Worm (Caenorhabditis elegans) whole organism, late embryonic: ENCODE results near the gene Y54G11A.14.

ENCODE experiments used
- C08G9.2 ChIP-seq: sonication (generic microtip); optimal IDR thresholded peaks from 2 replicates; lab custom pipeline; 2016; ENCODE audit warnings: mild to moderate bottlenecking, missing genetic modification characterization, moderate library complexity, missing compliant biosample characterization
- K02D7.2 ChIP-seq: sonication (generic microtip); optimal IDR thresholded peaks from 2 replicates; lab custom pipeline; 2017; ENCODE audit warnings: mild to moderate bottlenecking, missing genetic modification characterization, missing compliant biosample characterization
- T23F11.4 ChIP-seq: fragments of 200-800 bp; sonication (Bioruptor generic); optimal IDR thresholded peaks from 2 replicates; lab custom pipeline; 2018; ENCODE audit warnings: mild to moderate bottlenecking, missing genetic modification characterization, missing compliant biosample characterization
- Y22D7AL.16 ChIP-seq: sonication (generic microtip); optimal IDR thresholded peaks from 2 replicates; lab custom pipeline; 2016; ENCODE audit warnings: missing genetic modification characterization, missing compliant biosample characterization
- ceh-14 ChIP-seq: sonication (generic microtip); optimal IDR thresholded peaks from 2 replicates; lab custom pipeline; 2016; ENCODE audit warnings: missing genotype, missing genetic modification characterization, missing compliant biosample characterization
- ceh-18 ChIP-seq: sonication (generic microtip); optimal IDR thresholded peaks from 2 replicates; lab custom pipeline; 2016; ENCODE audit warnings: missing genetic modification characterization, missing compliant biosample characterization
- ceh-22 ChIP-seq: sonication (generic microtip); optimal IDR thresholded peaks from 2 replicates; lab custom pipeline; 2017; ENCODE audit warnings: missing biosample characterization, missing genetic modification characterization
- ceh-24 ChIP-seq: sonication (generic microtip); optimal IDR thresholded peaks from 2 replicates; lab custom pipeline; 2016; ENCODE audit warnings: mild to moderate bottlenecking, missing genetic modification characterization, missing compliant biosample characterization
- ceh-30 ChIP-seq: fragments of 150-350 bp; optimal IDR thresholded peaks from 2 replicates; lab custom pipeline; 2014; ENCODE audit warnings: missing biosample characterization, missing genetic modification characterization
- ceh-31 ChIP-seq: sonication (generic microtip); optimal IDR thresholded peaks from 2 replicates; lab custom pipeline; 2016; ENCODE audit warnings: missing genetic modification characterization, missing compliant biosample characterization
- ceh-45 ChIP-seq: fragments of 200-800 bp; sonication (Bioruptor generic); IDR thresholded peaks from 2 replicates; pipeline ENCODE4 v1.3.6; 2022; ENCODE audit warnings: missing genetic modification reagents, missing genetic modification characterization, missing compliant biosample characterization
- ceh-48 ChIP-seq: sonication (generic microtip); optimal IDR thresholded peaks from 2 replicates; lab custom pipeline; 2016; ENCODE audit warnings: missing genetic modification characterization, inconsistent platforms, missing compliant biosample characterization
- ceh-6 ChIP-seq: fragments of 200-800 bp; sonication (Bioruptor generic); optimal IDR thresholded peaks from 2 replicates; lab custom pipeline; 2018; ENCODE audit warnings: mild to moderate bottlenecking, missing genetic modification characterization, missing compliant biosample characterization
- che-1 ChIP-seq: sonication (generic microtip); optimal IDR thresholded peaks from 2 replicates; lab custom pipeline; 2016; ENCODE audit warnings: mild to moderate bottlenecking, missing genetic modification characterization, missing compliant biosample characterization
- elt-2 ChIP-seq: sonication (generic microtip); optimal IDR thresholded peaks from 2 replicates; lab custom pipeline; 2016; ENCODE audit warnings: missing genetic modification reagents, missing genetic modification characterization, missing compliant biosample characterization
- elt-4 ChIP-seq: sonication (generic microtip); optimal IDR thresholded peaks from 2 replicates; lab custom pipeline; 2016; ENCODE audit warnings: missing genetic modification characterization, missing compliant biosample characterization
- fax-1 ChIP-seq: sonication (generic microtip); optimal IDR thresholded peaks from 2 replicates; lab custom pipeline; 2016; ENCODE audit warnings: missing genotype, missing genetic modification characterization, missing compliant biosample characterization
- fkh-10 ChIP-seq: fragments of 150-350 bp; optimal IDR thresholded peaks from 2 replicates; lab custom pipeline; 2014; ENCODE audit warnings: missing biosample characterization, missing genetic modification reagents, missing genetic modification characterization
- gmeb-2 ChIP-seq: sonication (generic microtip); optimal IDR thresholded peaks from 2 replicates; lab custom pipeline; 2016; ENCODE audit warnings: missing genetic modification characterization, inconsistent platforms, missing compliant biosample characterization
- hlh-13 ChIP-seq: fragments of 200-800 bp; sonication (Bioruptor generic); optimal IDR thresholded peaks from 2 replicates; lab custom pipeline; 2018; ENCODE audit warnings: mild to moderate bottlenecking, missing genetic modification characterization, missing compliant biosample characterization
- hlh-30 ChIP-seq: sonication (generic microtip); optimal IDR thresholded peaks from 2 replicates; lab custom pipeline; 2017; ENCODE audit warnings: antibody characterized with exemption, missing genetic modification characterization, missing compliant biosample characterization; ENCODE audit not compliant: insufficient read depth
- hlh-6 ChIP-seq: sonication (generic microtip); optimal IDR thresholded peaks from 2 replicates; lab custom pipeline; 2016; ENCODE audit warnings: missing genotype, missing genetic modification characterization, missing compliant biosample characterization
- lin-11 ChIP-seq: fragments of 200-800 bp; sonication (Bioruptor generic); optimal IDR thresholded peaks from 2 replicates; lab custom pipeline; 2018; ENCODE audit warnings: mild to moderate bottlenecking, missing genetic modification characterization, missing compliant biosample characterization
- nhr-232 ChIP-seq: sonication (generic microtip); optimal IDR thresholded peaks from 2 replicates; lab custom pipeline; 2016; ENCODE audit warnings: missing genetic modification characterization, missing compliant biosample characterization
- npax-4 ChIP-seq: sonication (generic microtip); optimal IDR thresholded peaks from 2 replicates; lab custom pipeline; 2016; ENCODE audit warnings: missing genetic modification characterization, missing compliant biosample characterization
- pag-3 ChIP-seq: sonication (generic microtip); optimal IDR thresholded peaks from 2 replicates; lab custom pipeline; 2016; ENCODE audit warnings: missing compliant biosample characterization, missing genetic modification characterization, borderline replicate concordance
- pat-9 ChIP-seq: fragments of 200-800 bp; sonication (Bioruptor generic); optimal IDR thresholded peaks from 2 replicates; lab custom pipeline; 2018; ENCODE audit warnings: mild to moderate bottlenecking, missing genetic modification characterization, moderate library complexity, missing compliant biosample characterization
- pax-1 ChIP-seq: fragments of 150-350 bp; optimal IDR thresholded peaks from 2 replicates; lab custom pipeline; 2014; ENCODE audit warnings: missing biosample characterization, missing genetic modification characterization
- pha-4 ChIP-seq: fragments of 150-350 bp; optimal IDR thresholded peaks from 2 replicates; lab custom pipeline; 2018; ENCODE audit warnings: missing biosample characterization, missing genetic modification reagents, missing genetic modification characterization
- sdc-2 ChIP-seq: sonication (generic microtip); optimal IDR thresholded peaks from 2 replicates; lab custom pipeline; 2016; ENCODE audit warnings: missing genotype, missing genetic modification characterization, missing compliant biosample characterization
- syd-9 ChIP-seq: sonication (generic microtip); optimal IDR thresholded peaks from 2 replicates; lab custom pipeline; 2016; ENCODE audit warnings: mild to moderate bottlenecking, missing genetic modification characterization, moderate library complexity, missing compliant biosample characterization
- tbx-2 ChIP-seq: sonication (generic microtip); optimal IDR thresholded peaks from 2 replicates; lab custom pipeline; 2016; ENCODE audit warnings: missing genetic modification characterization, missing compliant biosample characterization
- tbx-7 ChIP-seq: sonication (generic microtip); optimal IDR thresholded peaks from 2 replicates; lab custom pipeline; 2016; ENCODE audit warnings: missing genotype, missing genetic modification characterization, missing compliant biosample characterization
- ttx-3 ChIP-seq: sonication (generic microtip); optimal IDR thresholded peaks from 2 replicates; lab custom pipeline; 2016; ENCODE audit warnings: missing genetic modification reagents, missing genetic modification characterization, missing compliant biosample characterization
- unc-55 ChIP-seq: sonication (generic microtip); optimal IDR thresholded peaks from 2 replicates; lab custom pipeline; 2017; ENCODE audit warnings: missing biosample characterization, missing genetic modification reagents, missing genetic modification characterization
- ztf-16 ChIP-seq: sonication (generic microtip); optimal IDR thresholded peaks from 2 replicates; lab custom pipeline; 2017; ENCODE audit warnings: missing genetic modification characterization, missing compliant biosample characterization

Y54G11A.14 gene

ce11 chrII:14287277-14287676 is 30.7 kb upstream of the Y54G11A.14 start, which contains the start of gene srh-41:
srh-41 (minus strand) TSS chrII:14287377.
- TF ChIP-seq ceh-48 (tag; lab: Kevin White, UChicago) (no peak), gmeb-2 (tag; lab: Kevin White, UChicago) (no peak), npax-4 (no peak), C08G9.2 (no peak), syd-9 (tag; lab: Kevin White, UChicago) (no peak), elt-4 (no peak), ceh-31 (tag; lab: Kevin White, UChicago) (no peak), hlh-13 (GFP tag; lab: Kevin White, UChicago) (no peak), ceh-6 (GFP tag; lab: Kevin White, UChicago) (no peak), fax-1 (no peak), hlh-6 (tag; lab: Kevin White, UChicago) (no peak)

ce11 chrII:14288968-14289367 is 29.0 kb upstream of the Y54G11A.14 start, which contains the start of gene srh-42:
srh-42 (minus strand) TSS chrII:14289068.
- TF ChIP-seq fkh-10 (GFP tag; lab: Kevin White, UChicago) (no peak), unc-55 (no peak), pat-9 (tag; lab: Kevin White, UChicago) (no peak), ceh-45 (GFP tag; lab: Robert Waterston, UW) (no peak), lin-11 (tag; lab: Kevin White, UChicago) (no peak), syd-9 (tag; lab: Kevin White, UChicago) (no peak), sdc-2 (tag; lab: Kevin White, UChicago) (no peak), ceh-24 (tag; lab: Kevin White, UChicago) (no peak), ttx-3 (tag; lab: Kevin White, UChicago) (no peak), tbx-2 (tag; lab: Kevin White, UChicago) (no peak), pag-3 (no peak), npax-4 (no peak), T23F11.4 (GFP tag; lab: Kevin White, UChicago) (no peak), hlh-13 (GFP tag; lab: Kevin White, UChicago) (no peak), pha-4 (tag; lab: Kevin White, UChicago) (no peak)

- no peak for TF ChIP-seq K02D7.2 (tag; lab: Kevin White, UChicago)
- no peak for TF ChIP-seq ztf-16 (tag; lab: Kevin White, UChicago)
- TF ChIP-seq hlh-30 (tag; lab: Kevin White, UChicago), result no peak
- TF ChIP-seq tbx-7 (tag; lab: Kevin White, UChicago), result no peak
- no peak for TF ChIP-seq elt-2 (tag; lab: Kevin White, UChicago)
- TF ChIP-seq ceh-24 (tag; lab: Kevin White, UChicago), result no peak
- TF ChIP-seq pax-1 (tag; lab: Kevin White, UChicago), result no peak
- no peak for TF ChIP-seq ceh-14 (tag; lab: Kevin White, UChicago)
Observed at ce11 chrII:14290846-14291245, 27.1 kb upstream of the Y54G11A.14 start.

ce11 chrII:14292519-14292918 is 25.4 kb upstream of the Y54G11A.14 start, which contains the start of gene Y54G11A.4:
Y54G11A.4 (plus strand) TSS chrII:14292819.
- TF ChIP-seq pax-1 (tag; lab: Kevin White, UChicago) (no peak), nhr-232 (tag; lab: Kevin White, UChicago) (no peak), Y22D7AL.16 (tag; lab: Kevin White, UChicago) (no peak), syd-9 (tag; lab: Kevin White, UChicago) (no peak), ceh-18 (no peak), elt-2 (tag; lab: Kevin White, UChicago) (no peak), che-1 (no peak), ceh-30 (tag; lab: Kevin White, UChicago) (no peak), ceh-22 (tag; lab: Kevin White, UChicago) (no peak)
- TF ChIP-seq, all 69 proteins: peak for 0
